Worm (Caenorhabditis elegans) whole organism, L4 larva: ENCODE results near the gene mab-21.

ENCODE experiments used
- D1046.2 ChIP-seq: fragments of 200-800 bp; sonication (Bioruptor generic); IDR thresholded peaks from 2 replicates; pipeline ENCODE4 v1.3.6; 2022; ENCODE audit warnings: missing genetic modification characterization, missing compliant biosample characterization
- F10B5.3 ChIP-seq: sonication (generic microtip); optimal IDR thresholded peaks from 2 replicates; lab custom pipeline; 2016; ENCODE audit warnings: mild to moderate bottlenecking, missing genetic modification characterization, missing compliant biosample characterization
- F26F4.8 ChIP-seq: fragments of 200-800 bp; sonication (Bioruptor generic); conservative IDR thresholded peaks from 2 replicates; pipeline ENCODE4 v1.3.6; 2022; ENCODE audit warnings: missing genetic modification characterization, missing compliant biosample characterization
- F44E2.7 ChIP-seq: fragments of 200-800 bp; sonication (Bioruptor generic); IDR thresholded peaks from 2 replicates; pipeline ENCODE4 v2.1.2; 2022; ENCODE audit warnings: missing genetic modification characterization, missing compliant biosample characterization
- F49E8.2 ChIP-seq: sonication (generic microtip); optimal IDR thresholded peaks from 2 replicates; lab custom pipeline; 2016; ENCODE audit warnings: missing compliant biosample characterization, mild to moderate bottlenecking, missing genetic modification characterization, borderline replicate concordance
- R02D3.7 ChIP-seq: fragments of 150-350 bp; sonication (generic microtip); optimal IDR thresholded peaks from 3 replicates; lab custom pipeline; 2014; ENCODE audit warnings: missing biosample characterization, missing genetic modification characterization
- T20F7.1 ChIP-seq: fragments of 200-800 bp; sonication (Bioruptor generic); optimal IDR thresholded peaks from 2 replicates; lab custom pipeline; 2018; ENCODE audit warnings: mild to moderate bottlenecking, missing genetic modification characterization, missing compliant biosample characterization
- T26A8.4 ChIP-seq: fragments of 200-800 bp; sonication (Bioruptor generic); IDR thresholded peaks from 2 replicates; pipeline ENCODE4 v1.3.6; 2022; ENCODE audit warnings: missing genetic modification characterization, missing compliant biosample characterization
- Y105C5A.15 ChIP-seq: fragments of 200-800 bp; sonication (Bioruptor generic); IDR thresholded peaks from 2 replicates; pipeline ENCODE4 v1.3.6; 2022; ENCODE audit warnings: missing genetic modification characterization, missing compliant biosample characterization
- Y48G9A.11 ChIP-seq: fragments of 200-800 bp; sonication (Bioruptor generic); IDR thresholded peaks from 2 replicates; pipeline ENCODE4 v1.3.6; 2022; ENCODE audit warnings: missing genetic modification reagents, missing genetic modification characterization, missing compliant biosample characterization
- Y5F2A.4 ChIP-seq: fragments of 200-800 bp; sonication (Bioruptor generic); optimal IDR thresholded peaks from 2 replicates; lab custom pipeline; 2018; ENCODE audit warnings: mild to moderate bottlenecking, missing genetic modification characterization, missing compliant biosample characterization
- Y75B8A.6 ChIP-seq: fragments of 200-800 bp; sonication (Bioruptor generic); IDR thresholded peaks from 2 replicates; pipeline ENCODE4 v1.3.6; 2022; ENCODE audit warnings: missing genetic modification reagents, missing genetic modification characterization, missing compliant biosample characterization
- ZK546.5 ChIP-seq, 2 experiments: sonication (generic microtip); optimal IDR thresholded peaks; 2 replicates each; lab custom pipeline; 2017; ENCODE audit warnings: missing biosample characterization in 2 of 2, missing genetic modification characterization in 2 of 2
- aha-1 ChIP-seq: fragments of 150-350 bp; peaks from one replicate; lab custom pipeline; 2014; ENCODE audit warnings: missing biosample characterization, missing genetic modification characterization
- aly-2 ChIP-seq: sonication (generic microtip); optimal IDR thresholded peaks from 2 replicates; lab custom pipeline; 2018; ENCODE audit warnings: missing biosample characterization, missing genetic modification characterization
- ama-1 ChIP-seq: fragments of 150-350 bp; optimal IDR thresholded peaks from 2 replicates; lab custom pipeline; 2014; ENCODE audit warnings: inconsistent platforms, mixed read lengths
- arid-1 ChIP-seq: fragments of 200-800 bp; sonication (Bioruptor generic); conservative IDR thresholded peaks from 2 replicates; pipeline ENCODE4 v1.3.6; 2022; ENCODE audit warnings: missing genetic modification reagents, missing genetic modification characterization, missing compliant biosample characterization
- attf-4 ChIP-seq: sonication (generic microtip); optimal IDR thresholded peaks from 3 replicates; lab custom pipeline; 2017; ENCODE audit warnings: missing biosample characterization, missing genetic modification characterization
- ceh-62 ChIP-seq: sonication (generic microtip); optimal IDR thresholded peaks from 2 replicates; lab custom pipeline; 2017; ENCODE audit warnings: missing biosample characterization, missing genetic modification characterization
- daf-12 ChIP-seq: fragments of 150-350 bp; optimal IDR thresholded peaks from 2 replicates; lab custom pipeline; 2014; ENCODE audit warnings: missing biosample characterization, missing genetic modification reagents, missing genetic modification characterization
- dmd-8 ChIP-seq: fragments of 200-800 bp; sonication (Bioruptor generic); IDR thresholded peaks from 2 replicates; pipeline ENCODE4 v1.3.6; 2022; ENCODE audit warnings: missing genetic modification characterization, missing compliant biosample characterization
- dmd-9 ChIP-seq: fragments of 200-800 bp; sonication (Bioruptor generic); IDR thresholded peaks from 2 replicates; pipeline ENCODE4 v1.3.6; 2022; ENCODE audit warnings: missing genetic modification reagents, missing genetic modification characterization, missing compliant biosample characterization
- dpl-1 ChIP-seq: fragments of 150-350 bp; optimal IDR thresholded peaks from 2 replicates; lab custom pipeline; 2014; ENCODE audit warnings: missing biosample characterization, missing genetic modification reagents, missing genetic modification characterization
- egl-27 ChIP-seq: sonication (generic microtip); optimal IDR thresholded peaks from 3 replicates; lab custom pipeline; 2017; ENCODE audit warnings: missing biosample characterization, missing genetic modification reagents, missing genetic modification characterization
- fkh-10 ChIP-seq: fragments of 150-350 bp; optimal IDR thresholded peaks from 2 replicates; lab custom pipeline; 2014; ENCODE audit warnings: missing biosample characterization, missing genetic modification reagents, missing genetic modification characterization
- gei-8 ChIP-seq: fragments of 200-800 bp; sonication (Bioruptor generic); optimal IDR thresholded peaks from 2 replicates; lab custom pipeline; 2018; ENCODE audit warnings: mild to moderate bottlenecking, missing genetic modification characterization, missing compliant biosample characterization
- jun-1 ChIP-seq: fragments of 150-350 bp; optimal IDR thresholded peaks from 2 replicates; lab custom pipeline; 2014; ENCODE audit warnings: missing biosample characterization, missing genetic modification reagents, missing genetic modification characterization
- lim-7 ChIP-seq: fragments of 200-800 bp; sonication (Bioruptor generic); IDR thresholded peaks from 2 replicates; pipeline ENCODE4 v1.3.6; 2022; ENCODE audit warnings: missing genetic modification characterization, missing compliant biosample characterization
- lin-1 ChIP-seq: fragments of 200-800 bp; sonication (Bioruptor generic); IDR thresholded peaks from 2 replicates; pipeline ENCODE4 v1.3.6; 2022; ENCODE audit warnings: missing genetic modification reagents, missing genetic modification characterization, missing compliant biosample characterization
- lin-15B ChIP-seq: fragments of 150-350 bp; sonication (generic microtip); optimal IDR thresholded peaks from 3 replicates; lab custom pipeline; 2014; ENCODE audit warnings: missing biosample characterization, missing genetic modification characterization
- lir-3 ChIP-seq: sonication (generic microtip); optimal IDR thresholded peaks from 2 replicates; lab custom pipeline; 2016; ENCODE audit warnings: mild to moderate bottlenecking, missing genetic modification characterization, missing compliant biosample characterization
- madf-5 ChIP-seq, 2 experiments: fragments of 200-800 bp; sonication (Bioruptor generic); IDR thresholded peaks; 2 replicates each; pipeline ENCODE4 v1.3.6; 2022; ENCODE audit warnings: missing compliant biosample characterization in 2 of 2, missing genetic modification characterization in 2 of 2
- mdl-1 ChIP-seq, 2 experiments: fragments of 150-350 bp in 1 of 2; sonication (generic microtip) in 1 of 2; optimal IDR thresholded peaks; 2 replicates each; lab custom pipeline; 2014 to 2017; ENCODE audit warnings: missing biosample characterization in 2 of 2, missing genetic modification characterization in 2 of 2
- mes-2 ChIP-seq: sonication (generic microtip); optimal IDR thresholded peaks from 2 replicates; lab custom pipeline; 2016; ENCODE audit warnings: missing genotype, mild to moderate bottlenecking, missing genetic modification characterization, missing compliant biosample characterization; ENCODE audit not compliant: poor library complexity, severe bottlenecking
- mxl-2 ChIP-seq: fragments of 200-800 bp; sonication (Bioruptor generic); conservative IDR thresholded peaks from 2 replicates; pipeline ENCODE4 v1.3.6; 2022; ENCODE audit warnings: missing genetic modification reagents, missing genetic modification characterization, missing compliant biosample characterization
- mxl-3 ChIP-seq: fragments of 200-800 bp; sonication (Bioruptor generic); optimal IDR thresholded peaks from 2 replicates; lab custom pipeline; 2018; ENCODE audit warnings: mild to moderate bottlenecking, missing genetic modification characterization, missing compliant biosample characterization
- nhr-10 ChIP-seq: fragments of 150-350 bp; optimal IDR thresholded peaks from 2 replicates; lab custom pipeline; 2014; ENCODE audit warnings: missing biosample characterization, missing genetic modification characterization
- nhr-111 ChIP-seq: fragments of 200-800 bp; sonication (Bioruptor generic); optimal IDR thresholded peaks from 2 replicates; lab custom pipeline; 2018; ENCODE audit warnings: mild to moderate bottlenecking, missing genetic modification characterization, missing compliant biosample characterization
- nhr-237 ChIP-seq: sonication (generic microtip); optimal IDR thresholded peaks from 2 replicates; lab custom pipeline; 2017; ENCODE audit warnings: missing biosample characterization, missing genetic modification characterization
- nhr-41 ChIP-seq: fragments of 200-800 bp; sonication (Bioruptor generic); IDR thresholded peaks from 2 replicates; pipeline ENCODE4 v1.3.6; 2022; ENCODE audit warnings: missing genetic modification reagents, missing genetic modification characterization, missing compliant biosample characterization
- nhr-48 ChIP-seq: sonication (generic microtip); optimal IDR thresholded peaks from 2 replicates; lab custom pipeline; 2016; ENCODE audit warnings: mild to moderate bottlenecking, missing genetic modification characterization, missing compliant biosample characterization
- php-3 ChIP-seq: fragments of 200-800 bp; sonication (Bioruptor generic); IDR thresholded peaks from 2 replicates; pipeline ENCODE4 v1.3.6; 2022; ENCODE audit warnings: missing genetic modification reagents, missing genetic modification characterization, missing compliant biosample characterization
- saeg-2 ChIP-seq: fragments of 200-800 bp; sonication (Bioruptor generic); IDR thresholded peaks from 2 replicates; pipeline ENCODE4 v1.3.6; 2022; ENCODE audit warnings: missing genetic modification reagents, missing genetic modification characterization, missing compliant biosample characterization
- sdz-12 ChIP-seq: fragments of 200-800 bp; sonication (Bioruptor generic); optimal IDR thresholded peaks from 2 replicates; lab custom pipeline; 2018; ENCODE audit warnings: mild to moderate bottlenecking, missing genetic modification characterization, missing compliant biosample characterization
- skn-1 ChIP-seq: fragments of 150-350 bp; optimal IDR thresholded peaks from 2 replicates; lab custom pipeline; 2014; ENCODE audit warnings: missing biosample characterization, missing genetic modification characterization
- snpc-1.2 ChIP-seq: fragments of 200-800 bp; sonication (Bioruptor generic); IDR thresholded peaks from 2 replicates; pipeline ENCODE4 v1.3.6; 2022; ENCODE audit warnings: missing genetic modification reagents, missing genetic modification characterization, missing compliant biosample characterization
- spr-1 ChIP-seq: sonication (generic microtip); optimal IDR thresholded peaks from 2 replicates; lab custom pipeline; 2016; ENCODE audit warnings: mild to moderate bottlenecking, missing genetic modification characterization, missing compliant biosample characterization
- tra-1 ChIP-seq: fragments of 200-800 bp; sonication (Bioruptor generic); IDR thresholded peaks from 2 replicates; pipeline ENCODE4 v1.3.6; 2022; ENCODE audit warnings: missing genetic modification reagents, missing genetic modification characterization, missing compliant biosample characterization
- unc-39 ChIP-seq: sonication (generic microtip); optimal IDR thresholded peaks from 2 replicates; lab custom pipeline; 2017; ENCODE audit warnings: missing biosample characterization, missing genetic modification characterization
- vab-7 ChIP-seq: fragments of 200-800 bp; sonication (Bioruptor generic); IDR thresholded peaks from 2 replicates; pipeline ENCODE4 v1.3.6; 2022; ENCODE audit warnings: missing genetic modification reagents, missing genetic modification characterization, missing compliant biosample characterization
- zfp-2 ChIP-seq: sonication (generic microtip); optimal IDR thresholded peaks from 2 replicates; lab custom pipeline; 2016; ENCODE audit warnings: mild to moderate bottlenecking, missing genetic modification characterization, missing compliant biosample characterization
- zfp-3 ChIP-seq: fragments of 200-800 bp; sonication (Bioruptor generic); conservative IDR thresholded peaks from 2 replicates; pipeline ENCODE4 v1.3.6; 2022; ENCODE audit warnings: missing genetic modification reagents, missing genetic modification characterization, missing compliant biosample characterization
- ztf-7 ChIP-seq: fragments of 150-350 bp; optimal IDR thresholded peaks from 2 replicates; lab custom pipeline; 2014; ENCODE audit warnings: missing biosample characterization, missing genetic modification characterization

Gene mab-21

DNA sequence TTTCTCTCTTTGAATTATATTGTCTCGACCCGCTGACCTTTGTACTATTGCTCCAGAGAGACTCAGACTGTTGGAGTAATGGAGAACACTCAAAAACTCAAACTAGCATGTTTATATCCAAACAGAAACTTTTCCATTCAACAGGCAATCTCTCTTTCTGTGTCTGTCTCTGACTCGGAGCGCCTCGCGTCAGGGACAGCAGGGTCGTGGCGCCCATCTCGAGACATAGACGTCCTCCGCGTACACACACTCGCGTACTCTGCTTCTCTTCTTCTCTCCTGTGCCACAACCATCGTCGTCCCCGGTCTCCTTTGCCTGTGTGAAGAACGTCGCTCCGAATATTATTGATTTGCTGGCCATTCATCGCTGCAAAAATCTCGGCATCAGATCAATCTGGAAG is 48.6 kb upstream of the mab-21 start (continued):
- TF ChIP-seq skn-1 (tag; lab: Kevin White, UChicago) (no peak), egl-27 (tag; lab: Kevin White, UChicago) (no peak), nhr-237 (tag; lab: Kevin White, UChicago) (no peak), T26A8.4 (peak; percentile 24; the same call in 1 of the 2 replicates), Y105C5A.15 (GFP tag; lab: Robert Waterston, UW) (no peak), nhr-41 (GFP tag; lab: Robert Waterston, UW) (peak; percentile 87; the same call in 1 of the 2 replicates), Y48G9A.11 (GFP tag; lab: Robert Waterston, UW) (no peak), snpc-1.2 (GFP tag; lab: Robert Waterston, UW) (no peak), lin-15B (tag; lab: Kevin White, UChicago) (no peak), ZK546.5 (tag; optimal IDR thresholded peaks at IDR 0.05; lab: Kevin White, UChicago) (no peak), vab-7 (GFP tag; lab: Robert Waterston, UW) (0 out of 2 replicates have a peak, but pooled peaks have one; percentile 31), fkh-10 (GFP tag; lab: Kevin White, UChicago) (peak; percentile 31), mxl-2 (GFP tag; lab: Robert Waterston, UW) (no peak), spr-1 (peak; percentile 22), lir-3 (tag; lab: Kevin White, UChicago) (no peak), aly-2 (tag; lab: Kevin White, UChicago) (no peak), mxl-3 (GFP tag; lab: Kevin White, UChicago) (peak; percentile 92), Y75B8A.6 (GFP tag; lab: Robert Waterston, UW) (no peak), F10B5.3 (tag; lab: Kevin White, UChicago) (no peak), F44E2.7 (GFP tag; lab: Robert Waterston, UW) (no peak), F49E8.2 (tag; lab: Kevin White, UChicago) (no peak), mes-2 (tag; lab: Kevin White, UChicago) (peak; percentile 56), Y5F2A.4 (no peak), ztf-7 (tag; lab: Kevin White, UChicago) (no peak), aha-1 (peak; percentile 97), jun-1 (tag; lab: Kevin White, UChicago) (no peak), ceh-62 (tag; lab: Kevin White, UChicago) (no peak), sdz-12 (GFP tag; lab: Kevin White, UChicago) (no peak), T20F7.1 (GFP tag; lab: Kevin White, UChicago) (peak; percentile 35), R02D3.7 (tag; lab: Kevin White, UChicago) (no peak), zfp-3 (GFP tag; lab: Robert Waterston, UW) (no peak), lin-1 (GFP tag; lab: Robert Waterston, UW) (peak; percentile 30; the same call in 1 of the 2 replicates), dmd-8 (GFP tag; lab: Robert Waterston, UW) (no peak), nhr-48 (tag; lab: Kevin White, UChicago) (peak; percentile 62), dmd-9 (GFP tag; lab: Robert Waterston, UW) (no peak), arid-1 (GFP tag; lab: Robert Waterston, UW) (peak; percentile 56; the same call in 1 of the 2 replicates), mdl-1 (tag; optimal IDR thresholded peaks at IDR 0.05; lab: Kevin White, UChicago) (peak; percentile 30 to 84), ama-1 (lab: Kevin White, UChicago) (no peak), zfp-2 (no peak), unc-39 (tag; lab: Kevin White, UChicago) (no peak), php-3 (GFP tag; lab: Robert Waterston, UW) (no peak; the same call in 1 of the 2 replicates), nhr-111 (GFP tag; lab: Kevin White, UChicago) (no peak), dpl-1 (GFP tag; lab: Kevin White, UChicago) (peak; percentile 46), nhr-10 (tag; lab: Kevin White, UChicago) (no peak), attf-4 (tag; lab: Kevin White, UChicago) (no peak), F26F4.8 (GFP tag; lab: Robert Waterston, UW) (no peak), lim-7 (GFP tag; lab: Robert Waterston, UW) (no peak), madf-5 (GFP tag; IDR thresholded peaks at IDR 0.05; lab: Robert Waterston, UW) (no peak), tra-1 (GFP tag; lab: Robert Waterston, UW) (0 out of 2 replicates have a peak, but pooled peaks have one; percentile 34), saeg-2 (no peak), gei-8 (GFP tag; lab: Kevin White, UChicago) (no peak), D1046.2 (no peak), daf-12 (no peak)
